Fruit fly (Drosophila melanogaster) whole organism: ENCODE measurements around the gene CG4968.

Experiments
- CG8478 ChIP-seq: fragments of >200 bp; optimal IDR thresholded peaks from 2 replicates; lab custom pipeline; 2018; ENCODE audit warnings: inconsistent platforms
- EcR ChIP-seq, 2 experiments: fragments of >200 bp; optimal IDR thresholded peaks; 2 replicates each; lab custom pipeline; 2017; ENCODE audit warnings: missing biosample characterization in 2 of 2, missing genetic modification characterization in 2 of 2, missing genetic modification reagents in 2 of 2
- psq ChIP-seq: fragments of >200 bp; optimal IDR thresholded peaks from 2 replicates; lab custom pipeline; 2017
- usp ChIP-seq: fragments of >200 bp; optimal IDR thresholded peaks from 2 replicates; lab custom pipeline; 2017; ENCODE audit warnings: missing biosample characterization, missing genetic modification characterization, mixed read lengths

- no peak for TF ChIP-seq CG8478 (lab: Kevin White, UChicago)
- no peak for TF ChIP-seq usp
- no peak for TF ChIP-seq psq (lab: Kevin White, UChicago)
- no peak for TF ChIP-seq EcR (GFP tag; optimal IDR thresholded peaks at IDR 0.05; lab: Kevin White, UChicago)
Observed at dm6 chr2L:10299810-10300147, 6.9 kb upstream of the CG4968 start, which contains the start of gene CYLD.
